Fruit fly (Drosophila melanogaster): Measurements from ENCODE around the gene ph-d.

The ph-d gene

DNA sequence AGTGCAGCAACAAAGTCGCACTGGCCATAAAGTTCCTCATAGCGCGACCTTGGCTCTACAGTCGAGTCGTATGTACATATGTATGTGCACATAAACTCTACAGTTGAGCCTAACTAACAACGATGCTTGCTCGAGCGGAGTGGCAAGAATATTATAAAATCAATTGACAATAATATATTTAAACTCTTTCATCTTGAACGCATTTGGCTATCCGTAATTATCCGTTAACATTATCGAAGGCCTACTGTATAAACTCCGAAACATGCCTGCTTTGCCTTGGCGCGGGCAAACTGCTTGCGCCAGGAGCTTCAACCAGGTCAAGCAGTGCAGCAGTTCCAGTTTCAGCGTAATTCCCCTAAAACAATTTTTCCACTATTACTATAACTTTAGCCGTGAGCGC, 14.4 kb downstream of the ph-d start:
- TF ChIP-seq dac (GFP tag; optimal IDR thresholded peaks at IDR 0.05) = no peak
- TF ChIP-seq Hr39 (GFP tag; optimal IDR thresholded peaks at IDR 0.05) = no peak
- TF ChIP-seq Hr4 (GFP tag; optimal IDR thresholded peaks at IDR 0.05) = no peak
- no peak for TF ChIP-seq CG10669 (GFP tag; optimal IDR thresholded peaks at IDR 0.05)
- no peak for TF ChIP-seq salr (GFP tag; optimal IDR thresholded peaks at IDR 0.05)
- no peak for TF ChIP-seq OdsH (GFP tag; optimal IDR thresholded peaks at IDR 0.05)
- no peak for TF ChIP-seq Sox15 (GFP tag; optimal IDR thresholded peaks at IDR 0.05)
- peak; percentile 74 for TF ChIP-seq CG11294 (GFP tag; IDR thresholded peaks at IDR 0.05)
- no peak for TF ChIP-seq CG32006 (GFP tag; optimal IDR thresholded peaks at IDR 0.05)
- TF ChIP-seq CG8319 (GFP tag; optimal IDR thresholded peaks at IDR 0.05) = no peak
- no peak for TF ChIP-seq CG11762 (GFP tag; optimal IDR thresholded peaks at IDR 0.05; ENCODE audit: insufficient read depth)
- TF ChIP-seq svp (GFP tag) = peak; percentile 30
- TF ChIP-seq CG4318 (GFP tag; optimal IDR thresholded peaks at IDR 0.05) = no peak
- no peak for TF ChIP-seq lz (GFP tag; optimal IDR thresholded peaks at IDR 0.05)
- no peak for TF ChIP-seq net (GFP tag; optimal IDR thresholded peaks at IDR 0.05)
- TF ChIP-seq CG3919 (GFP tag; optimal IDR thresholded peaks at IDR 0.05) = no peak
- peak; percentile 64; the same call in 2 of the 3 replicates for TF ChIP-seq eg (GFP tag; IDR thresholded peaks at IDR 0.05)
- no peak for TF ChIP-seq CG1621 (tag; optimal IDR thresholded peaks at IDR 0.05)
- no peak for TF ChIP-seq Sox102F (GFP tag; optimal IDR thresholded peaks at IDR 0.05)
- TF ChIP-seq Gug (GFP tag; IDR thresholded peaks at IDR 0.05) = peak; percentile 45
- TF ChIP-seq Lpt (GFP tag; optimal IDR thresholded peaks at IDR 0.05) = no peak
- peak; percentile 9 for TF ChIP-seq cyc (GFP tag; optimal IDR thresholded peaks at IDR 0.05)
- no peak for TF ChIP-seq CG8632 (GFP tag; optimal IDR thresholded peaks at IDR 0.05)
- no peak for TF ChIP-seq Ets96B (tag; optimal IDR thresholded peaks at IDR 0.05)
- TF ChIP-seq dsx (GFP tag; optimal IDR thresholded peaks at IDR 0.05; ENCODE audit: poor library complexity, severe bottlenecking) = no peak
- TF ChIP-seq CG31627 (GFP tag; optimal IDR thresholded peaks at IDR 0.05) = no peak
- TF ChIP-seq CG10631 (GFP tag; optimal IDR thresholded peaks at IDR 0.05) = no peak
- TF ChIP-seq CG16779 (tag; optimal IDR thresholded peaks at IDR 0.05) = no peak
- TF ChIP-seq vri (GFP tag; optimal IDR thresholded peaks at IDR 0.05) = no peak
- no peak for TF ChIP-seq Hr38 (GFP tag; optimal IDR thresholded peaks at IDR 0.05)
- TF ChIP-seq Ets21C (GFP tag; optimal IDR thresholded peaks at IDR 0.05) = no peak
- TF ChIP-seq Eip78C (GFP tag) = peak; percentile 47
- TF ChIP-seq Blimp-1 (GFP tag; optimal IDR thresholded peaks at IDR 0.05) = no peak
- no peak for TF ChIP-seq Met (GFP tag; optimal IDR thresholded peaks at IDR 0.05)
- no peak for TF ChIP-seq Eip93F (GFP tag; optimal IDR thresholded peaks at IDR 0.05)
- TF ChIP-seq CG6808 (GFP tag; optimal IDR thresholded peaks at IDR 0.05) = no peak
- TF ChIP-seq acj6 (GFP tag; optimal IDR thresholded peaks at IDR 0.05) = peak; percentile 14
- TF ChIP-seq topi (GFP tag; optimal IDR thresholded peaks at IDR 0.05) = peak; percentile 9
- TF ChIP-seq CG11902 (GFP tag; optimal IDR thresholded peaks at IDR 0.05) = no peak
- TF ChIP-seq achi (GFP tag; optimal IDR thresholded peaks at IDR 0.05) = no peak
- TF ChIP-seq fd85E (GFP tag; optimal IDR thresholded peaks at IDR 0.05) = no peak
- TF ChIP-seq CG34406 (GFP tag; optimal IDR thresholded peaks at IDR 0.05) = no peak
- TF ChIP-seq spab (GFP tag; optimal IDR thresholded peaks at IDR 0.05) = no peak
- TF ChIP-seq CG3032 (tag; optimal IDR thresholded peaks at IDR 0.05) = no peak
- TF ChIP-seq ss (GFP tag; optimal IDR thresholded peaks at IDR 0.05) = no peak
- TF ChIP-seq CG15336 (GFP tag; IDR thresholded peaks at IDR 0.05) = peak; percentile 71
- TF ChIP-seq CG8119 (GFP tag; IDR thresholded peaks at IDR 0.05) = no peak
- peak; percentile 75 for TF ChIP-seq CG6163 (GFP tag; IDR thresholded peaks at IDR 0.05)

All from whole organism, prepupa.